Fruit fly (Drosophila melanogaster): ENCODE results near the gene Pfdn1.

Pfdn1 gene

dm6 chr2L:6098479-6099269 is 29.8 kb downstream of the Pfdn1 start, which contains the start of gene CG9175 (continued):
- TF ChIP-seq tap (tag; optimal IDR thresholded peaks at IDR 0.05) (peak; percentile 42), CG17912 (GFP tag; optimal IDR thresholded peaks at IDR 0.05) (peak; percentile 63), hkb (optimal IDR thresholded peaks at IDR 0.05) (no peak), hkb (GFP tag; IDR thresholded peaks at IDR 0.05) (no peak), nerfin-1 (tag; optimal IDR thresholded peaks at IDR 0.05) (peak; percentile 37), CG1024 (GFP tag; IDR thresholded peaks at IDR 0.05) (no peak), schlank (tag; optimal IDR thresholded peaks at IDR 0.05) (no peak), Gug (GFP tag; IDR thresholded peaks at IDR 0.05) (no peak; the same call in 3 of the 4 replicates), corto (GFP tag; optimal IDR thresholded peaks at IDR 0.05) (no peak), HLH3B (GFP tag; IDR thresholded peaks at IDR 0.05) (no peak), tna (GFP tag; IDR thresholded peaks at IDR 0.05; ENCODE audit: partially characterized antibody) (peak; percentile 93), CG10431 (GFP tag; optimal IDR thresholded peaks at IDR 0.05) (no peak), sqz (GFP tag; optimal IDR thresholded peaks at IDR 0.05) (no peak), psq (GFP tag; optimal IDR thresholded peaks at IDR 0.05) (no peak), exex (tag; optimal IDR thresholded peaks at IDR 0.05) (peak; percentile 34), oc (tag; optimal IDR thresholded peaks at IDR 0.05) (peak; percentile 23), gcm2 (GFP tag; optimal IDR thresholded peaks at IDR 0.05) (no peak), CG34224 (GFP tag; IDR thresholded peaks at IDR 0.05; ENCODE audit: partially characterized antibody) (peak; percentile 99), CG14667 (GFP tag; IDR thresholded peaks at IDR 0.05) (no peak), scrt (GFP tag; optimal IDR thresholded peaks at IDR 0.05) (no peak), salm (tag; optimal IDR thresholded peaks at IDR 0.05) (no peak), sr (GFP tag; IDR thresholded peaks at IDR 0.05) (no peak), toy (GFP tag; IDR thresholded peaks at IDR 0.05) (no peak), CG32767 (GFP tag; IDR thresholded peaks at IDR 0.05) (no peak), en (GFP tag; optimal IDR thresholded peaks at IDR 0.05) (no peak), Deaf1 (tag; optimal IDR thresholded peaks at IDR 0.05) (peak; percentile 29), CG12391 (tag; optimal IDR thresholded peaks at IDR 0.05) (peak; percentile 58), CG9727 (GFP tag; optimal IDR thresholded peaks at IDR 0.05) (peak; percentile 38), Dip3 (GFP tag; optimal IDR thresholded peaks at IDR 0.05) (no peak), CkIIα-i1 (GFP tag; IDR thresholded peaks at IDR 0.05) (no peak), H15 (GFP tag; IDR thresholded peaks at IDR 0.05) (no peak), tll (GFP tag; optimal IDR thresholded peaks at IDR 0.05) (peak in 1 of 2 experiments; percentile 78), CG3726 (GFP tag; IDR thresholded peaks at IDR 0.05) (no peak), CG12219 (GFP tag; optimal IDR thresholded peaks at IDR 0.05) (no peak), jumu (GFP tag; optimal IDR thresholded peaks at IDR 0.05) (peak; percentile 48), CG10979 (tag; optimal IDR thresholded peaks at IDR 0.05) (no peak), Atf-2 (GFP tag; optimal IDR thresholded peaks at IDR 0.05) (peak; percentile 7), CG4707 (GFP tag; optimal IDR thresholded peaks at IDR 0.05) (no peak), pfk (GFP tag; optimal IDR thresholded peaks at IDR 0.05) (peak; percentile 35), Chrac-16 (GFP tag; optimal IDR thresholded peaks at IDR 0.05) (no peak), slp2 (GFP tag; optimal IDR thresholded peaks at IDR 0.05) (no peak), tup (GFP tag; optimal IDR thresholded peaks at IDR 0.05) (no peak), Vsx1 (GFP tag; optimal IDR thresholded peaks at IDR 0.05) (no peak), Ets97D (GFP tag; optimal IDR thresholded peaks at IDR 0.05) (peak; percentile 82), Ada2b (GFP tag; IDR thresholded peaks at IDR 0.05) (no peak), Sry-β (GFP tag; optimal IDR thresholded peaks at IDR 0.05) (peak; percentile 35), CG12155 (GFP tag; optimal IDR thresholded peaks at IDR 0.05) (peak; percentile 33), Dek (tag; optimal IDR thresholded peaks at IDR 0.05) (peak; percentile 33), run (tag; optimal IDR thresholded peaks at IDR 0.05) (no peak), CG7928 (GFP tag; optimal IDR thresholded peaks at IDR 0.05) (no peak)

All from whole organism, embryonic.